Fruit fly (Drosophila melanogaster) whole organism, wandering third instar larva: Measurements from ENCODE around the gene CG32036.

Source experiments
- GATAd ChIP-seq: sonication (Bioruptor generic); optimal IDR thresholded peaks from 2 replicates; lab custom pipeline; 2016; ENCODE audit warnings: missing biosample characterization, missing genetic modification characterization
- Hnf4 ChIP-seq: fragments of 200-800 bp; sonication (Bioruptor generic); optimal IDR thresholded peaks from 2 replicates; lab custom pipeline; 2016; ENCODE audit warnings: missing biosample characterization, mild to moderate bottlenecking, missing genetic modification characterization
- lola ChIP-seq: fragments of >200 bp; optimal IDR thresholded peaks from 2 replicates; lab custom pipeline; 2017; ENCODE audit warnings: missing biosample characterization, missing genetic modification characterization

- TF ChIP-seq Hnf4: no peak
- TF ChIP-seq GATAd (GFP tag; lab: Kevin White, UChicago): no peak
- TF ChIP-seq lola (GFP tag; lab: Kevin White, UChicago): no peak
These were observed 17.4 kb upstream of the CG32036 start for dm6 chr3L:9506421-9506820.
